Fruit fly (Drosophila melanogaster) whole organism, wandering third instar larva: ENCODE data around the gene CG31549.

Experiments
- Abd-B ChIP-seq: fragments of >200 bp; optimal IDR thresholded peaks from 2 replicates; lab custom pipeline; 2017; ENCODE audit warnings: missing biosample characterization, missing genetic modification characterization
- CG32264 ChIP-seq: fragments of 200-800 bp; sonication (Bioruptor generic); optimal IDR thresholded peaks from 2 replicates; lab custom pipeline; 2016; ENCODE audit warnings: missing biosample characterization, missing genetic modification characterization
- CG9705 ChIP-seq: fragments of 200-800 bp; sonication (Bioruptor generic); optimal IDR thresholded peaks from 2 replicates; lab custom pipeline; 2018; ENCODE audit warnings: missing biosample characterization, mild to moderate bottlenecking, missing genetic modification characterization
- CrebA ChIP-seq: fragments of 200-800 bp; sonication (Bioruptor generic); optimal IDR thresholded peaks from 2 replicates; lab custom pipeline; 2016; ENCODE audit warnings: missing biosample characterization, mild to moderate bottlenecking, missing genetic modification characterization, borderline replicate concordance
- Dfd ChIP-seq: fragments of >200 bp; optimal IDR thresholded peaks from 2 replicates; lab custom pipeline; 2017; ENCODE audit warnings: missing biosample characterization, missing genetic modification characterization
- Dif ChIP-seq: fragments of 200-275, 200-300 bp; sonication (Bioruptor generic); optimal IDR thresholded peaks from 2 replicates; lab custom pipeline; 2018; ENCODE audit warnings: missing biosample characterization, missing genetic modification characterization; ENCODE audit not compliant: partially characterized antibody
- GATAd ChIP-seq: sonication (Bioruptor generic); optimal IDR thresholded peaks from 2 replicates; lab custom pipeline; 2016; ENCODE audit warnings: missing biosample characterization, missing genetic modification characterization
- Hnf4 ChIP-seq: fragments of 200-800 bp; sonication (Bioruptor generic); optimal IDR thresholded peaks from 2 replicates; lab custom pipeline; 2016; ENCODE audit warnings: missing biosample characterization, mild to moderate bottlenecking, missing genetic modification characterization
- Hr78 ChIP-seq: fragments of >200 bp; optimal IDR thresholded peaks from 2 replicates; lab custom pipeline; 2017; ENCODE audit warnings: missing biosample characterization, missing genetic modification characterization
- Hr83 ChIP-seq: fragments of 200-300 bp; sonication (Bioruptor generic); optimal IDR thresholded peaks from 2 replicates; lab custom pipeline; 2016; ENCODE audit warnings: missing biosample characterization, mild to moderate bottlenecking, missing genetic modification characterization, moderate library complexity; ENCODE audit not compliant: poor library complexity, severe bottlenecking
- Jra ChIP-seq: sonication (Bioruptor generic); optimal IDR thresholded peaks from 2 replicates; lab custom pipeline; 2016; ENCODE audit warnings: missing biosample characterization, missing genetic modification characterization
- Mio ChIP-seq: sonication (Bioruptor generic); optimal IDR thresholded peaks from 2 replicates; lab custom pipeline; 2016; ENCODE audit warnings: missing biosample characterization, missing genetic modification characterization
- Myc ChIP-seq: fragments of >200 bp; optimal IDR thresholded peaks from 2 replicates; lab custom pipeline; 2017
- N ChIP-seq: fragments of >200 bp; optimal IDR thresholded peaks from 2 replicates; lab custom pipeline; 2018; ENCODE audit warnings: missing biosample characterization, missing external identifiers, missing genetic modification characterization
- OdsH ChIP-seq: fragments of 200-800 bp; sonication (Bioruptor generic); optimal IDR thresholded peaks from 2 replicates; lab custom pipeline; 2016; ENCODE audit warnings: missing biosample characterization, mild to moderate bottlenecking, missing genetic modification characterization
- Rel ChIP-seq, 2 experiments: fragments of 200-800 bp; sonication (Bioruptor generic) in 1 of 2; optimal IDR thresholded peaks; 2 replicates in 1 of 2; 3 replicates in 1 of 2; lab custom pipeline; 2016 to 2019; ENCODE audit warnings: mild to moderate bottlenecking in 2 of 2, missing biosample characterization in 2 of 2, missing genetic modification characterization in 2 of 2, moderate library complexity in 1 of 2
- Sp1 ChIP-seq: fragments of 200-800 bp; sonication (Bioruptor generic); optimal IDR thresholded peaks from 3 replicates; lab custom pipeline; 2019; ENCODE audit warnings: missing biosample characterization, mild to moderate bottlenecking, missing genetic modification characterization, moderate library complexity
- Vsx2 ChIP-seq: fragments of 200-300, 225-300 bp; sonication (Bioruptor generic); optimal IDR thresholded peaks from 2 replicates; lab custom pipeline; 2018; ENCODE audit warnings: missing biosample characterization, missing genetic modification characterization; ENCODE audit not compliant: partially characterized antibody
- dl ChIP-seq, 2 experiments: fragments of 175-275, 200-275 bp in 1 of 2; fragments of 200-275 bp in 1 of 2; sonication (Bioruptor generic); optimal IDR thresholded peaks; lab custom pipeline; 2018; ENCODE audit warnings: mild to moderate bottlenecking in 2 of 2, missing biosample characterization in 2 of 2, missing genetic modification characterization in 2 of 2, moderate library complexity in 2 of 2; ENCODE audit not compliant: partially characterized antibody in 2 of 2, insufficient read depth in 1 of 2
- ey ChIP-seq: fragments of 200-800 bp; sonication (Bioruptor generic); optimal IDR thresholded peaks from 2 replicates; lab custom pipeline; 2016; ENCODE audit warnings: missing biosample characterization, missing genetic modification characterization
- foxo ChIP-seq, 2 experiments: fragments of 200-800 bp; sonication (Bioruptor generic); optimal IDR thresholded peaks; 2 replicates in 1 of 2; 3 replicates in 1 of 2; lab custom pipeline; 2016 to 2017; ENCODE audit warnings: missing biosample characterization in 2 of 2, missing genetic modification characterization in 2 of 2
- fru ChIP-seq: fragments of 200-800 bp; sonication (Bioruptor generic); optimal IDR thresholded peaks from 3 replicates; lab custom pipeline; 2016; ENCODE audit warnings: missing biosample characterization, mild to moderate bottlenecking, missing genetic modification characterization
- h ChIP-seq: fragments of 200-800 bp; sonication (Bioruptor generic); optimal IDR thresholded peaks from 3 replicates; lab custom pipeline; 2016; ENCODE audit warnings: missing biosample characterization, mild to moderate bottlenecking, missing genetic modification characterization
- jim ChIP-seq: fragments of 175-275, 200-325 bp; sonication (Bioruptor generic); optimal IDR thresholded peaks from 2 replicates; lab custom pipeline; 2016; ENCODE audit warnings: missing biosample characterization, mild to moderate bottlenecking, missing genetic modification characterization
- lola ChIP-seq: fragments of >200 bp; optimal IDR thresholded peaks from 2 replicates; lab custom pipeline; 2017; ENCODE audit warnings: missing biosample characterization, missing genetic modification characterization
- pan ChIP-seq: fragments of >200 bp; optimal IDR thresholded peaks from 2 replicates; lab custom pipeline; 2017
- psq ChIP-seq: fragments of 200-800 bp; sonication (Bioruptor generic); optimal IDR thresholded peaks from 3 replicates; lab custom pipeline; 2017; ENCODE audit warnings: missing biosample characterization, mild to moderate bottlenecking, missing genetic modification characterization, moderate library complexity
- rgr ChIP-seq: fragments of 200-800 bp; sonication (Bioruptor generic); optimal IDR thresholded peaks from 3 replicates; lab custom pipeline; 2016; ENCODE audit warnings: missing biosample characterization, mild to moderate bottlenecking, missing genetic modification characterization
- sage ChIP-seq: fragments of 200-800 bp; sonication (Bioruptor generic); optimal IDR thresholded peaks from 2 replicates; lab custom pipeline; 2016; ENCODE audit warnings: missing biosample characterization, mild to moderate bottlenecking, missing genetic modification characterization
- sv ChIP-seq: fragments of 200-800 bp; sonication (Bioruptor generic); optimal IDR thresholded peaks from 3 replicates; lab custom pipeline; 2016; ENCODE audit warnings: missing biosample characterization, missing genetic modification characterization
- tai ChIP-seq: sonication (Bioruptor generic); optimal IDR thresholded peaks from 2 replicates; lab custom pipeline; 2016; ENCODE audit warnings: missing biosample characterization, missing genetic modification characterization
- usp ChIP-seq: fragments of >200 bp; optimal IDR thresholded peaks from 2 replicates; lab custom pipeline; 2017; ENCODE audit warnings: missing biosample characterization, missing genetic modification characterization
- woc ChIP-seq: sonication (Bioruptor generic); optimal IDR thresholded peaks from 2 replicates; lab custom pipeline; 2016; ENCODE audit warnings: missing biosample characterization, mild to moderate bottlenecking, missing genetic modification characterization

The CG31549 gene

DNA sequence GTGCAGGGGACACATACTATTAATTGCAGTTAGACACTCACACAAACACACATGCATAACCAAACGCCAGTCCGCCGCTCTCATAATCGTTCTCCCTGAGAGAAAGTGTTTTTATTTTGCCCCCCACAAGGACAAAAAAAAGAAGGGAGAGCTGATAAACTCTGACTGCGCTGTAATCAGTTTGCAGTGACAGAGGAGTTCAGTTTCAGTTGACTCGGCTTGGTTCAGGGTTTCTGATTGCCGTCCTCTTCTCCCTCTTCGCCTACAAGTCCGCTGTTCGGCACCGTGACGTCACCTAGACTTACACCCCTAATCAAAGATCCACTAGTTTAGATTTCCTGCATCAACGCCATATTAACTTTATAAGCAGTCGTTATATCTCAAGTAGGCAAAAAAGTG is 39.3 kb downstream of the CG31549 start:
- no peak for TF ChIP-seq rgr
- TF ChIP-seq Hr83, result peak; percentile 40
- TF ChIP-seq CG32264 (GFP tag; lab: Kevin White, UChicago), result no peak
- TF ChIP-seq h (GFP tag; lab: Kevin White, UChicago), result no peak
- no peak for TF ChIP-seq sv

- TF ChIP-seq dl (GFP tag; optimal IDR thresholded peaks at IDR 0.05; lab: Kevin White, UChicago; ENCODE audit: insufficient read depth in 1 of 2, partially characterized antibody in 2 of 2), result peak; percentile 42 to 56
- no peak for TF ChIP-seq Hr78 (GFP tag; lab: Kevin White, UChicago)
- TF ChIP-seq CrebA, result no peak
- no peak for TF ChIP-seq Hnf4 (GFP tag; lab: Kevin White, UChicago)
- TF ChIP-seq pan (lab: Kevin White, UChicago), result no peak
- TF ChIP-seq Abd-B, result no peak
- TF ChIP-seq lola, result no peak
- TF ChIP-seq Rel (GFP tag; optimal IDR thresholded peaks at IDR 0.05; lab: Kevin White, UChicago), result no peak
- peak; percentile 46 for TF ChIP-seq Rel (tag; optimal IDR thresholded peaks at IDR 0.05; lab: Kevin White, UChicago)
- TF ChIP-seq jim (GFP tag; lab: Kevin White, UChicago), result no peak
- TF ChIP-seq Myc (lab: Kevin White, UChicago), result peak; percentile 79
- no peak for TF ChIP-seq CG9705
- no peak for TF ChIP-seq sage (GFP tag; lab: Kevin White, UChicago)
- no peak for TF ChIP-seq N (GFP tag; lab: Kevin White, UChicago)
- no peak for TF ChIP-seq Hr83
- TF ChIP-seq h (GFP tag; lab: Kevin White, UChicago), result no peak
- peak; percentile 76 for TF ChIP-seq Dif (GFP tag; lab: Kevin White, UChicago)
- no peak for TF ChIP-seq fru (GFP tag; lab: Kevin White, UChicago)
- TF ChIP-seq Sp1 (GFP tag; lab: Kevin White, UChicago), result no peak
- no peak for TF ChIP-seq foxo (GFP tag; optimal IDR thresholded peaks at IDR 0.05; lab: Kevin White, UChicago)
- TF ChIP-seq, all 38 proteins: peak for 4
Measured at dm6 chr3R:5671795-5672657, 40.0 kb downstream of the CG31549 start.

- TF ChIP-seq Jra (GFP tag; lab: Kevin White, UChicago) (no peak), psq (peak; percentile 19), Hr83 (peak; percentile 70), tai (GFP tag; lab: Kevin White, UChicago) (no peak), Myc (lab: Kevin White, UChicago) (no peak), fru (GFP tag; lab: Kevin White, UChicago) (peak; percentile 41), h (GFP tag; lab: Kevin White, UChicago) (peak; percentile 65), Dfd (no peak), sage (GFP tag; lab: Kevin White, UChicago) (peak; percentile 2), dl (GFP tag; optimal IDR thresholded peaks at IDR 0.05; lab: Kevin White, UChicago; ENCODE audit: insufficient read depth in 1 of 2, partially characterized antibody in 2 of 2) (no peak), OdsH (GFP tag; lab: Kevin White, UChicago) (peak; percentile 23), ey (GFP tag; lab: Kevin White, UChicago) (no peak), foxo (GFP tag; optimal IDR thresholded peaks at IDR 0.05; lab: Kevin White, UChicago) (no peak), Hr78 (GFP tag; lab: Kevin White, UChicago) (no peak), CG9705 (no peak), GATAd (GFP tag; lab: Kevin White, UChicago) (no peak), Rel (GFP tag; optimal IDR thresholded peaks at IDR 0.05; lab: Kevin White, UChicago) (no peak), Rel (tag; optimal IDR thresholded peaks at IDR 0.05; lab: Kevin White, UChicago) (peak; percentile 25), Sp1 (GFP tag; lab: Kevin White, UChicago) (no peak), Mio (GFP tag; lab: Kevin White, UChicago) (no peak), jim (GFP tag; lab: Kevin White, UChicago) (peak; percentile 15), Vsx2 (GFP tag; lab: Kevin White, UChicago) (no peak), pan (lab: Kevin White, UChicago) (no peak), Abd-B (no peak), woc (GFP tag; lab: Kevin White, UChicago) (no peak), usp (no peak), N (GFP tag; lab: Kevin White, UChicago) (no peak)
- TF ChIP-seq, all 38 proteins: peak for 8
Measured at dm6 chr3R:5672658-5673217, 40.7 kb downstream of the CG31549 start.
